Worm (Caenorhabditis elegans) whole organism, L1 larva: Measurements from ENCODE around the gene thoc-7.

Source experiments
- C04F5.9 ChIP-seq: sonication (generic microtip); optimal IDR thresholded peaks from 2 replicates; lab custom pipeline; 2016; ENCODE audit warnings: missing genetic modification characterization, missing compliant biosample characterization
- aha-1 ChIP-seq: fragments of 150-350 bp; optimal IDR thresholded peaks from 2 replicates; lab custom pipeline; 2014; ENCODE audit warnings: missing biosample characterization, missing genetic modification characterization
- elt-3 ChIP-seq, 6 experiments: fragments of 150-350 bp in 1 of 6; sonication (generic microtip); optimal IDR thresholded peaks; 2 replicates each; lab custom pipeline; 2017 to 2018; ENCODE audit warnings: missing biosample characterization in 6 of 6, missing genetic modification characterization in 6 of 6, inconsistent platforms in 1 of 6
- lin-35 ChIP-seq, 2 experiments: fragments of 150-350 bp; optimal IDR thresholded peaks; 2 replicates each; lab custom pipeline; 2014; ENCODE audit warnings: missing biosample characterization in 2 of 2, missing genetic modification characterization in 2 of 2, missing genetic modification reagents in 2 of 2
- lin-39 ChIP-seq: fragments of 150-350 bp; optimal IDR thresholded peaks from 2 replicates; lab custom pipeline; 2014; ENCODE audit warnings: missing biosample characterization, missing genetic modification reagents, missing genetic modification characterization
- lsy-2 ChIP-seq, 2 experiments: fragments of 150-350 bp; optimal IDR thresholded peaks; 2 replicates each; lab custom pipeline; 2014; ENCODE audit warnings: missing biosample characterization in 2 of 2, missing genetic modification characterization in 2 of 2
- nhr-237 ChIP-seq: fragments of 150-350 bp; optimal IDR thresholded peaks from 2 replicates; lab custom pipeline; 2014; ENCODE audit warnings: missing biosample characterization, missing genetic modification characterization
- nhr-90 ChIP-seq: sonication (generic microtip); optimal IDR thresholded peaks from 2 replicates; lab custom pipeline; 2016; ENCODE audit warnings: mild to moderate bottlenecking, missing genetic modification characterization, missing compliant biosample characterization; ENCODE audit not compliant: poor library complexity

- TF ChIP-seq C04F5.9 (no peak), lin-39 (tag; lab: Kevin White, UChicago) (no peak), nhr-90 (tag; lab: Kevin White, UChicago) (no peak), aha-1 (no peak), nhr-237 (tag; lab: Kevin White, UChicago) (no peak), lin-35 (GFP tag; optimal IDR thresholded peaks at IDR 0.05; lab: Kevin White, UChicago) (no peak), elt-3 (tag; optimal IDR thresholded peaks at IDR 0.05; lab: Kevin White, UChicago) (no peak), lsy-2 (tag; optimal IDR thresholded peaks at IDR 0.05; lab: Kevin White, UChicago) (no peak)
Measured at ce11 chrIV:13870085-13870484, 12.4 kb upstream of the thoc-7 start.
